Fruit fly (Drosophila melanogaster): ENCODE measurements around the gene Rat1.

The Rat1 gene

dm6 chr2L:6921360-6922090, 13.6 kb downstream of the Rat1 start:
- 0 out of 3 replicates have a peak, but pooled peaks have one; percentile 18 for TF ChIP-seq CG4496 (GFP tag; IDR thresholded peaks at IDR 0.05)
- no peak for TF ChIP-seq Ets98B (GFP tag; IDR thresholded peaks at IDR 0.05)
- TF ChIP-seq fd96Ca (GFP tag; IDR thresholded peaks at IDR 0.05), result no peak
- no peak for TF ChIP-seq CG34367 (tag; optimal IDR thresholded peaks at IDR 0.05)
- no peak for TF ChIP-seq CG9948 (tag; optimal IDR thresholded peaks at IDR 0.05)
- TF ChIP-seq CG12605 (GFP tag; IDR thresholded peaks at IDR 0.05), result peak; percentile 48; the same call in 1 of the 2 replicates
- TF ChIP-seq Pif1A (GFP tag; optimal IDR thresholded peaks at IDR 0.05), result no peak
- TF ChIP-seq Snoo (tag; optimal IDR thresholded peaks at IDR 0.05), result no peak
- no peak for TF ChIP-seq CG15710 (tag; optimal IDR thresholded peaks at IDR 0.05)
- TF ChIP-seq CG14655 (GFP tag; optimal IDR thresholded peaks at IDR 0.05), result no peak
- peak; percentile 96 for TF ChIP-seq EcR (GFP tag; optimal IDR thresholded peaks at IDR 0.05)
- peak; percentile 10 for TF ChIP-seq gl (tag; optimal IDR thresholded peaks at IDR 0.05)
- TF ChIP-seq CG17806 (tag; optimal IDR thresholded peaks at IDR 0.05), result no peak
- TF ChIP-seq Pif1B (GFP tag; optimal IDR thresholded peaks at IDR 0.05), result peak; percentile 3
- peak; percentile 14 for TF ChIP-seq CG8301 (tag; optimal IDR thresholded peaks at IDR 0.05)
- peak; percentile 29 for TF ChIP-seq CG8159 (tag; optimal IDR thresholded peaks at IDR 0.05)
- no peak for TF ChIP-seq CG10348 (GFP tag; IDR thresholded peaks at IDR 0.05)
- TF ChIP-seq CG13204 (GFP tag; optimal IDR thresholded peaks at IDR 0.05), result no peak
- TF ChIP-seq CG32121 (GFP tag; IDR thresholded peaks at IDR 0.05), result no peak
- TF ChIP-seq D1 (tag; optimal IDR thresholded peaks at IDR 0.05), result no peak
- no peak for TF ChIP-seq rn (GFP tag; IDR thresholded peaks at IDR 0.05)

dm6 chr2L:6922091-6922753, 14.3 kb downstream of the Rat1 start:
- TF ChIP-seq gl (tag; optimal IDR thresholded peaks at IDR 0.05), result peak; percentile 39
- peak; percentile 80 for TF ChIP-seq CG9948 (tag; optimal IDR thresholded peaks at IDR 0.05)
- TF ChIP-seq CG17806 (tag; optimal IDR thresholded peaks at IDR 0.05), result peak; percentile 83
- peak; percentile 81 for TF ChIP-seq CG32121 (GFP tag; IDR thresholded peaks at IDR 0.05)
- TF ChIP-seq fd96Ca (GFP tag; IDR thresholded peaks at IDR 0.05), result no peak
- peak; percentile 82 for TF ChIP-seq CG8159 (tag; optimal IDR thresholded peaks at IDR 0.05)
- TF ChIP-seq CG10348 (GFP tag; IDR thresholded peaks at IDR 0.05), result no peak
- peak; percentile 49 for TF ChIP-seq Snoo (tag; optimal IDR thresholded peaks at IDR 0.05)
- TF ChIP-seq D1 (tag; optimal IDR thresholded peaks at IDR 0.05), result no peak
- TF ChIP-seq CG13204 (GFP tag; optimal IDR thresholded peaks at IDR 0.05), result no peak
- TF ChIP-seq Pif1A (GFP tag; optimal IDR thresholded peaks at IDR 0.05), result peak; percentile 85
- no peak; the same call in 1 of the 2 replicates for TF ChIP-seq CG12605 (GFP tag; IDR thresholded peaks at IDR 0.05)
- peak; percentile 81 for TF ChIP-seq EcR (GFP tag; optimal IDR thresholded peaks at IDR 0.05)
- peak; percentile 82 for TF ChIP-seq CG34367 (tag; optimal IDR thresholded peaks at IDR 0.05)
- TF ChIP-seq Ets98B (GFP tag; IDR thresholded peaks at IDR 0.05), result peak; percentile 90
- TF ChIP-seq CG14655 (GFP tag; optimal IDR thresholded peaks at IDR 0.05), result no peak
- peak; percentile 74 for TF ChIP-seq CG15710 (tag; optimal IDR thresholded peaks at IDR 0.05)
- TF ChIP-seq rn (GFP tag; IDR thresholded peaks at IDR 0.05), result no peak; the same call in 1 of the 2 replicates
- peak; percentile 91; the same call in 1 of the 3 replicates for TF ChIP-seq CG4496 (GFP tag; IDR thresholded peaks at IDR 0.05)
- TF ChIP-seq CG8301 (tag; optimal IDR thresholded peaks at IDR 0.05), result peak; percentile 88
- TF ChIP-seq Pif1B (GFP tag; optimal IDR thresholded peaks at IDR 0.05), result peak; percentile 87

- TF ChIP-seq EcR (GFP tag; optimal IDR thresholded peaks at IDR 0.05) (no peak), Pif1A (GFP tag; optimal IDR thresholded peaks at IDR 0.05) (no peak), CG13204 (GFP tag; optimal IDR thresholded peaks at IDR 0.05) (no peak), CG15710 (tag; optimal IDR thresholded peaks at IDR 0.05) (no peak), CG4496 (GFP tag; IDR thresholded peaks at IDR 0.05) (no peak), CG10348 (GFP tag; IDR thresholded peaks at IDR 0.05) (no peak), CG8159 (tag; optimal IDR thresholded peaks at IDR 0.05) (no peak), CG34367 (tag; optimal IDR thresholded peaks at IDR 0.05) (no peak), D1 (tag; optimal IDR thresholded peaks at IDR 0.05) (no peak), CG8301 (tag; optimal IDR thresholded peaks at IDR 0.05) (no peak), CG9948 (tag; optimal IDR thresholded peaks at IDR 0.05) (no peak), CG12605 (GFP tag; IDR thresholded peaks at IDR 0.05) (no peak), Pif1B (GFP tag; optimal IDR thresholded peaks at IDR 0.05) (no peak), CG32121 (GFP tag; IDR thresholded peaks at IDR 0.05) (no peak), Ets98B (GFP tag; IDR thresholded peaks at IDR 0.05) (no peak), CG17806 (tag; optimal IDR thresholded peaks at IDR 0.05) (no peak), Snoo (tag; optimal IDR thresholded peaks at IDR 0.05) (no peak), rn (GFP tag; IDR thresholded peaks at IDR 0.05) (no peak), CG14655 (GFP tag; optimal IDR thresholded peaks at IDR 0.05) (no peak)
Observed at dm6 chr2L:6925114-6925513, 17.2 kb downstream of the Rat1 start.

- TF ChIP-seq rn (GFP tag; IDR thresholded peaks at IDR 0.05), result no peak
- no peak for TF ChIP-seq CG32121 (GFP tag; IDR thresholded peaks at IDR 0.05)
- TF ChIP-seq D1 (tag; optimal IDR thresholded peaks at IDR 0.05), result no peak
- no peak for TF ChIP-seq CG8301 (tag; optimal IDR thresholded peaks at IDR 0.05)
- TF ChIP-seq Pif1B (GFP tag; optimal IDR thresholded peaks at IDR 0.05), result no peak
- no peak for TF ChIP-seq CG13204 (GFP tag; optimal IDR thresholded peaks at IDR 0.05)
- TF ChIP-seq CG9948 (tag; optimal IDR thresholded peaks at IDR 0.05), result no peak
- TF ChIP-seq CG15710 (tag; optimal IDR thresholded peaks at IDR 0.05), result no peak
- TF ChIP-seq CG4496 (GFP tag; IDR thresholded peaks at IDR 0.05), result no peak
- TF ChIP-seq Pif1A (GFP tag; optimal IDR thresholded peaks at IDR 0.05), result no peak
- no peak for TF ChIP-seq Snoo (tag; optimal IDR thresholded peaks at IDR 0.05)
- no peak for TF ChIP-seq CG10348 (GFP tag; IDR thresholded peaks at IDR 0.05)
Observed at dm6 chr2L:6931821-6932220, 23.9 kb downstream of the Rat1 start, which contains the start of gene CG43232. Gene CG43232 (plus strand): TSS chr2L:6932121.

- TF ChIP-seq CG8301 (tag; optimal IDR thresholded peaks at IDR 0.05) (no peak), gl (tag; optimal IDR thresholded peaks at IDR 0.05) (no peak), CG32121 (GFP tag; IDR thresholded peaks at IDR 0.05) (peak; percentile 7; the same call in 1 of the 2 replicates), CG14655 (GFP tag; optimal IDR thresholded peaks at IDR 0.05) (no peak), CG4496 (GFP tag; IDR thresholded peaks at IDR 0.05) (no peak), Snoo (tag; optimal IDR thresholded peaks at IDR 0.05) (no peak)
Observed at dm6 chr2L:6939698-6940097, 31.8 kb downstream of the Rat1 start.
